Fruit fly (Drosophila melanogaster): ENCODE data around the gene Pex16.

- TF ChIP-seq pan (optimal IDR thresholded peaks at IDR 0.05): no peak
- no peak for TF ChIP-seq psq (optimal IDR thresholded peaks at IDR 0.05)
- TF ChIP-seq CG8478 (optimal IDR thresholded peaks at IDR 0.05): no peak
- no peak for TF ChIP-seq EcR (GFP tag; optimal IDR thresholded peaks at IDR 0.05)
- TF ChIP-seq usp (GFP tag; optimal IDR thresholded peaks at IDR 0.05): no peak
Measured at dm6 chr3L:20739414-20739813, 38.6 kb downstream of the Pex16 start, which contains the start of gene Gr77a.
